Worm (Caenorhabditis elegans) whole organism, young adult: Measurements from ENCODE around the gene tcc-1.

Experiments
- B0261.1 ChIP-seq: sonication (generic microtip); optimal IDR thresholded peaks from 2 replicates; lab custom pipeline; 2016; ENCODE audit warnings: mild to moderate bottlenecking, missing genetic modification characterization, moderate library complexity, missing compliant biosample characterization
- B0336.3 ChIP-seq: fragments of 200-800 bp; sonication (Bioruptor generic); IDR thresholded peaks from 2 replicates; pipeline ENCODE4 v1.3.6; 2022; ENCODE audit warnings: missing genetic modification characterization, missing compliant biosample characterization
- D2030.7 ChIP-seq: fragments of 200-800 bp; sonication (Bioruptor generic); IDR thresholded peaks from 2 replicates; pipeline ENCODE4 v1.3.6; 2022; ENCODE audit warnings: missing genetic modification reagents, missing genetic modification characterization, missing compliant biosample characterization
- F23B12.7 ChIP-seq: sonication (generic microtip); optimal IDR thresholded peaks from 2 replicates; lab custom pipeline; 2017; ENCODE audit warnings: missing genetic modification characterization, mild to moderate bottlenecking, missing compliant biosample characterization, antibody characterized with exemption, moderate library complexity; ENCODE audit not compliant: insufficient read depth
- F55B11.4 ChIP-seq: sonication (generic microtip); optimal IDR thresholded peaks from 2 replicates; lab custom pipeline; 2016; ENCODE audit warnings: missing compliant biosample characterization, missing genetic modification characterization, borderline replicate concordance; ENCODE audit not compliant: insufficient read depth
- K11D2.4 ChIP-seq: fragments of 200-800 bp; sonication (Bioruptor generic); IDR thresholded peaks from 2 replicates; pipeline ENCODE4 v1.3.6; 2022; ENCODE audit warnings: missing genetic modification reagents, missing genetic modification characterization, missing compliant biosample characterization
- T07F8.4 ChIP-seq: sonication (generic microtip); optimal IDR thresholded peaks from 2 replicates; lab custom pipeline; 2016; ENCODE audit warnings: mild to moderate bottlenecking, missing genetic modification characterization, moderate library complexity, missing compliant biosample characterization
- atf-7 ChIP-seq: sonication (generic microtip); optimal IDR thresholded peaks from 2 replicates; lab custom pipeline; 2017; ENCODE audit warnings: mild to moderate bottlenecking, missing genetic modification characterization, missing compliant biosample characterization
- cebp-2 ChIP-seq: fragments of 200-800 bp; sonication (Bioruptor generic); IDR thresholded peaks from 2 replicates; pipeline ENCODE4 v1.3.6; 2022; ENCODE audit warnings: missing genetic modification characterization, missing compliant biosample characterization
- ceh-100 ChIP-seq: fragments of 200-800 bp; sonication (Bioruptor generic); IDR thresholded peaks from 2 replicates; pipeline ENCODE4 v1.3.6; 2022; ENCODE audit warnings: missing genetic modification reagents, missing genetic modification characterization, missing compliant biosample characterization
- efl-1 ChIP-seq: fragments of 150-350 bp; optimal IDR thresholded peaks from 2 replicates; lab custom pipeline; 2014; ENCODE audit warnings: missing biosample characterization, missing genetic modification reagents, missing genetic modification characterization
- egl-18 ChIP-seq: fragments of 200-800 bp; sonication (Bioruptor generic); IDR thresholded peaks from 2 replicates; pipeline ENCODE4 v1.3.6; 2022; ENCODE audit warnings: missing genetic modification reagents, missing genetic modification characterization, missing compliant biosample characterization
- ekl-4 ChIP-seq: fragments of 200-800 bp; sonication (Bioruptor generic); IDR thresholded peaks from 2 replicates; pipeline ENCODE4 v1.3.6; 2022; ENCODE audit warnings: missing genetic modification reagents, missing genetic modification characterization, missing compliant biosample characterization
- hrde-1 ChIP-seq: sonication (generic microtip); optimal IDR thresholded peaks from 2 replicates; lab custom pipeline; 2016; ENCODE audit warnings: missing genetic modification characterization, mild to moderate bottlenecking, missing compliant biosample characterization, moderate library complexity, missing genotype, missing genetic modification reagents, borderline replicate concordance
- lag-1 ChIP-seq: fragments of 200-800 bp; sonication (Bioruptor generic); IDR thresholded peaks from 2 replicates; pipeline ENCODE4 v1.3.6; 2022; ENCODE audit warnings: missing genetic modification reagents, missing genetic modification characterization, missing compliant biosample characterization
- let-526 ChIP-seq: fragments of 200-800 bp; sonication (Bioruptor generic); IDR thresholded peaks from 2 replicates; pipeline ENCODE4 v1.3.6; 2022; ENCODE audit warnings: missing genetic modification reagents, missing genetic modification characterization, missing compliant biosample characterization
- let-607 ChIP-seq, 2 experiments: fragments of 200-800 bp in 1 of 2; sonication (Bioruptor generic) in 1 of 2; sonication (generic microtip) in 1 of 2; optimal IDR thresholded peaks; 2 replicates each; lab custom pipeline; 2016 to 2018; ENCODE audit warnings: mild to moderate bottlenecking in 2 of 2, missing compliant biosample characterization in 2 of 2, missing genetic modification characterization in 2 of 2, moderate library complexity in 2 of 2, missing genotype in 1 of 2
- lin-26 ChIP-seq: fragments of 200-800 bp; sonication (Bioruptor generic); IDR thresholded peaks from 2 replicates; pipeline ENCODE4 v1.3.6; 2022; ENCODE audit warnings: missing genetic modification reagents, missing genetic modification characterization, missing compliant biosample characterization
- lin-40 ChIP-seq: sonication (generic microtip); optimal IDR thresholded peaks from 2 replicates; lab custom pipeline; 2016; ENCODE audit warnings: missing genetic modification characterization, mild to moderate bottlenecking, missing compliant biosample characterization, missing genotype, missing genetic modification reagents
- madf-3 ChIP-seq: fragments of 200-800 bp; sonication (Bioruptor generic); IDR thresholded peaks from 2 replicates; pipeline ENCODE4 v1.3.6; 2022; ENCODE audit warnings: missing genetic modification reagents, missing genetic modification characterization, missing compliant biosample characterization
- madf-8 ChIP-seq: fragments of 200-800 bp; sonication (Bioruptor generic); conservative IDR thresholded peaks from 2 replicates; pipeline ENCODE4 v1.3.6; 2022; ENCODE audit warnings: missing genetic modification reagents, missing genetic modification characterization, missing compliant biosample characterization
- nfyb-1 ChIP-seq: fragments of 200-800 bp; sonication (Bioruptor generic); IDR thresholded peaks from 2 replicates; pipeline ENCODE4 v1.3.6; 2022; ENCODE audit warnings: missing genetic modification reagents, missing genetic modification characterization, missing compliant biosample characterization
- nhr-80 ChIP-seq: sonication (generic microtip); optimal IDR thresholded peaks from 2 replicates; lab custom pipeline; 2016; ENCODE audit warnings: missing genetic modification characterization, missing compliant biosample characterization
- nhr-90 ChIP-seq: sonication (generic microtip); optimal IDR thresholded peaks from 2 replicates; lab custom pipeline; 2016; ENCODE audit warnings: missing genotype, mild to moderate bottlenecking, missing genetic modification characterization, missing compliant biosample characterization
- sea-2 ChIP-seq: fragments of 200-800 bp; sonication (Bioruptor generic); IDR thresholded peaks from 2 replicates; pipeline ENCODE4 v1.3.6; 2022; ENCODE audit warnings: missing genetic modification characterization, missing compliant biosample characterization
- tbx-9 ChIP-seq: sonication (generic microtip); optimal IDR thresholded peaks from 2 replicates; lab custom pipeline; 2016; ENCODE audit warnings: borderline replicate concordance, missing genetic modification characterization, inconsistent platforms, missing compliant biosample characterization
- zfh-2 ChIP-seq: fragments of 200-800 bp; sonication (Bioruptor generic); conservative IDR thresholded peaks from 2 replicates; pipeline ENCODE4 v1.3.6; 2022; ENCODE audit warnings: missing genetic modification reagents, missing genetic modification characterization, missing compliant biosample characterization
- ztf-18 ChIP-seq: sonication (generic microtip); optimal IDR thresholded peaks from 2 replicates; lab custom pipeline; 2016; ENCODE audit warnings: missing genotype, mild to moderate bottlenecking, missing genetic modification characterization, missing compliant biosample characterization

The tcc-1 gene

DNA sequence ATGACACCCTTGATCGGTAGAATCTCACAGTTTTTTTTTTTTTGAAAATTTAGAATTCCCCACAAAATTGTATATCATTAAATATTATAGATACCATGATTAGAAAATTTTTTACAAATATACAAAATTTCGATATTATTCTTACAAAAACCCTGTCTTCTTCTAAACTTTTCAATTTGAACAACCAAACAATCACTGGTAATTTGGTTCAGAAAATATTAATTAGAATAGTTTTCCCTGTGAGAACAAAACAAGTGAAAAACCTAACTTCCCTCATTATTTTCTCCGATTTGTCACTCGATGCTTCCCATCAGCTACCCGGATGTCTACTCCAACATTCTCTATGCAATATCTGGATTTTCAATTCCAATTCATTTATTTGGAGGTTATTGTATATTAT lies 45.7 kb downstream of the tcc-1 start, which contains the start of gene srh-296:
TSS of gene srh-296 (plus strand) at position 301 of the 400 bp plus-strand sequence.
- no peak for TF ChIP-seq lin-26 (GFP tag; lab: Robert Waterston, UW)
- TF ChIP-seq F23B12.7 (tag; lab: Kevin White, UChicago) = no peak
- no peak for TF ChIP-seq let-526 (GFP tag; lab: Robert Waterston, UW)
- no peak for TF ChIP-seq zfh-2
- no peak for TF ChIP-seq let-607 (tag; optimal IDR thresholded peaks at IDR 0.05; lab: Kevin White, UChicago)
- no peak for TF ChIP-seq tbx-9 (tag; lab: Kevin White, UChicago)
- TF ChIP-seq B0336.3 (GFP tag; lab: Robert Waterston, UW) = no peak
- no peak for TF ChIP-seq egl-18 (GFP tag; lab: Robert Waterston, UW)
- TF ChIP-seq ekl-4 = no peak
- TF ChIP-seq, all 124 proteins: peak for 0

DNA sequence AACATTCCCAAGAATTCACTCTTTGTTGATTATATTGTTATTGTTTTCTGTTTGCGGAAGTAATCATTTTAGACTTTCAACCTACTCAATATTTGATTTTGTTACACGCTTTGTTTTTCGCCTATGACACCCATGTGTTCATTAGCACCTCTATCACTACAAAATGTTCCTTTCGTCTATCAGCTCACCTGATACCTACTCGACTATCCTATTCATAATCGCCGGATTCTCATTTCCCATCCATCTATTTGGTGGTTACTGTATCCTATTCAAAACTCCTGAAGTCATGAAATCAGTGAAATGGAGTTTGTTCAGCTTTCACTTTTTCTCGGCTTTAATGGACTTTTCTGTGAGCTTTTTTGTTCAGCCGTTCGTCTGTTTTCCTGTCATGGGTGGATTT lies 50.5 kb downstream of the tcc-1 start, which contains the start of gene srh-291:
TSS of gene srh-291 (plus strand) at position 301 of the 400 bp plus-strand sequence.
- no peak for TF ChIP-seq nhr-90 (tag; lab: Kevin White, UChicago)

DNA sequence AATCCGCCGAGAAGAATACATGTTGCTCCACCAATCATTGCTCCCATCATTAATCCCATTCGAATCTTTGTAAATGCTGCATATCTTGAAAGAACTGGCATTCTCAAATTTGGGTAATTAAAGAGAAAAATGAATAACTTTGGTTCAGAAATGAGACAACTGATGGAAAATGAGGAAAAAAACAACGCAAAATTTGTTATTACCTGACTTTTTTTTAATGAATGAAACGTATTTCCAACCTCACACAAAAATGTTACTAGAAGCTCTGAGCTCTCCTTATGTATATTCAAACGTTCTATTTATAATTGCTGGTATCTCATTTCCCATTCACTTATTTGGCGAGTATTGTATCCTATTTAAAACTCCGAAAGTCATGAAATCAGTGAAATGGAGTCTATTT lies 53.3 kb downstream of the tcc-1 start, which contains the start of the genes Y94A7B.11 and srh-292:
TSS of gene Y94A7B.11 (minus strand) at position 101 of the 400 bp plus-strand sequence.
TSS of gene srh-292 (plus strand) at position 251 of the 400 bp plus-strand sequence.
- TF ChIP-seq cebp-2 (GFP tag; lab: Robert Waterston, UW) = no peak
- TF ChIP-seq sea-2 (GFP tag; lab: Robert Waterston, UW) = no peak
- TF ChIP-seq ztf-18 (tag; lab: Kevin White, UChicago) = no peak
- no peak for TF ChIP-seq K11D2.4 (GFP tag; lab: Robert Waterston, UW)

DNA sequence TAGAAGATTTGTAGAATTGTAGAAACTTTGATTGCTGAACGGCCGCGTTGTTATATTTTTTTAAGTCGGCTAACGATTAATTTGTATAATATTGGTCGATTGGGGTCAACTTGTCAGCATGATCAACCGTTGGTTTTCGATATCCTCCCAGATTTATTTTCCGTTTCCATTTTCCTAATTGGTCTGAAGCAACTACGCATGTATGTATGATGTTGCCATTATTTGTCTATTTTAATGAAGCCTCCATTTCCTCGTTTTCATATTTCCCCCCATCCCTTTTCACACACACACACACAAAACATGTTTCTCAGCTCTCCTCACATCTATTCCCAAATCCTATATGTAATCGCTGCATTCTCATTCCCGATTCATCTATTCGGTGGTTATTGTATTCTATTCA lies 55.3 kb downstream of the tcc-1 start, which contains the start of gene srh-287:
TSS of gene srh-287 (plus strand) at position 301 of the 400 bp plus-strand sequence.
- TF ChIP-seq madf-8 (GFP tag; lab: Robert Waterston, UW) = no peak
- TF ChIP-seq F55B11.4 (tag; lab: Kevin White, UChicago) = no peak
- TF ChIP-seq D2030.7 = no peak
- TF ChIP-seq ekl-4 = no peak
- TF ChIP-seq K11D2.4 (GFP tag; lab: Robert Waterston, UW) = no peak
- TF ChIP-seq lin-40 (tag; lab: Kevin White, UChicago) = no peak
- TF ChIP-seq hrde-1 (tag; lab: Kevin White, UChicago) = no peak
- TF ChIP-seq nhr-80 (tag; lab: Kevin White, UChicago) = no peak
- TF ChIP-seq nfyb-1 (GFP tag; lab: Robert Waterston, UW) = no peak
- TF ChIP-seq T07F8.4 = no peak

DNA sequence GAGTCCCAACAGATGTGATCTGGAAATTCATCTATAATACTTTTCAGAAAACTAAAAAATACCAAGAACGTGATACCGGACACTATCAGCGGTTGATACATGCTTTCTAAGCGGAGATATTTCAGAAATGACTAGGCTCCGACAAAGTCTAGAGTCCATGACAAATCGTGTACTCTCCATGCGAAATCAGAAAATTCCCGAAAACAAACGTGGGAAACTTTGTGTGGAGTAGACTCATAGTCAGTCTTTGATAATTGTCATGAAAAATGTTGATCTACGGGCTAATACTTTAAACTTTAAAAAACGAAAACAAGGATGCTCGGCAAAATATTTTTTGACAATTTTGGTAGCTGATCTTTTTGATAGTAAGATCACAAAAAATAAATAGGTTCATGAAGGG lies 57.0 kb downstream of the tcc-1 start, which contains the start of gene srx-18:
TSS of gene srx-18 (minus strand) at position 101 of the 400 bp plus-strand sequence.
- TF ChIP-seq lag-1 (GFP tag; lab: Robert Waterston, UW) = no peak
- no peak for TF ChIP-seq B0261.1 (tag; lab: Kevin White, UChicago)
- no peak for TF ChIP-seq efl-1
- TF ChIP-seq ceh-100 (GFP tag; lab: Robert Waterston, UW) = no peak
- no peak for TF ChIP-seq F23B12.7 (tag; lab: Kevin White, UChicago)
- TF ChIP-seq madf-3 (GFP tag; lab: Robert Waterston, UW) = no peak
- no peak for TF ChIP-seq atf-7
